Fruit fly (Drosophila melanogaster) whole organism, embryonic: ENCODE results near the gene acj6.
A peak's percentile ranks its signal among the peaks of the same experiment; 100 is the strongest.

Experiments
- CG10147 ChIP-seq: fragments of 200-800 bp; sonication (Bioruptor generic); optimal IDR thresholded peaks from 2 replicates; lab custom pipeline; 2019; ENCODE audit warnings: missing biosample characterization, mild to moderate bottlenecking, missing genetic modification characterization, moderate library complexity
- CG10209 ChIP-seq: fragments of 200-800 bp; sonication (Bioruptor generic); optimal IDR thresholded peaks from 3 replicates; lab custom pipeline; 2017; ENCODE audit warnings: missing biosample characterization, mild to moderate bottlenecking, missing genetic modification characterization, missing genetic modification reagents
- CG10462 ChIP-seq: fragments of 200-800 bp; sonication (Bioruptor generic); optimal IDR thresholded peaks from 2 replicates; lab custom pipeline; 2016; ENCODE audit warnings: missing biosample characterization, missing genetic modification characterization
- CG11723 ChIP-seq: fragments of 200-800 bp; sonication (Bioruptor generic); optimal IDR thresholded peaks from 2 replicates; lab custom pipeline; 2017; ENCODE audit warnings: missing biosample characterization, mild to moderate bottlenecking, missing genetic modification characterization
- CG12744 ChIP-seq: fragments of 200-800 bp; sonication (Bioruptor generic); optimal IDR thresholded peaks from 2 replicates; lab custom pipeline; 2016; ENCODE audit warnings: missing biosample characterization, missing genetic modification characterization
- CG13424 ChIP-seq: fragments of 200-800 bp; sonication (Bioruptor generic); optimal IDR thresholded peaks from 2 replicates; lab custom pipeline; 2019; ENCODE audit warnings: missing biosample characterization, mild to moderate bottlenecking, missing genetic modification characterization, moderate library complexity
- CG13894 ChIP-seq: fragments of 200-800 bp; sonication (Bioruptor generic); optimal IDR thresholded peaks from 3 replicates; lab custom pipeline; 2018; ENCODE audit warnings: missing biosample characterization, mild to moderate bottlenecking, missing genetic modification characterization, moderate library complexity
- CG1529 ChIP-seq: fragments of 200-800 bp; sonication (Bioruptor generic); optimal IDR thresholded peaks from 3 replicates; lab custom pipeline; 2018; ENCODE audit warnings: missing biosample characterization, missing genetic modification characterization
- CG15514 ChIP-seq: fragments of 200-800 bp; sonication (Bioruptor generic); optimal IDR thresholded peaks from 3 replicates; lab custom pipeline; 2017; ENCODE audit warnings: missing biosample characterization, missing genetic modification characterization, mild to moderate bottlenecking, moderate library complexity, missing genetic modification reagents
- CG1603 ChIP-seq: fragments of 200-800 bp; sonication (Bioruptor generic); optimal IDR thresholded peaks from 2 replicates; lab custom pipeline; 2019; ENCODE audit warnings: missing biosample characterization, mild to moderate bottlenecking, missing genetic modification characterization, moderate library complexity
- CG17361 ChIP-seq: fragments of 200-800 bp; sonication (Bioruptor generic); IDR thresholded peaks from 3 replicates; pipeline ENCODE4 v1.3.6; 2022; ENCODE audit warnings: missing biosample characterization, missing genetic modification characterization
- CG2678 ChIP-seq: fragments of 200-800 bp; sonication (Bioruptor generic); optimal IDR thresholded peaks from 3 replicates; lab custom pipeline; 2019; ENCODE audit warnings: missing biosample characterization, mild to moderate bottlenecking, missing genetic modification characterization, moderate library complexity
- CG42726 ChIP-seq: fragments of 200-800 bp; sonication (Bioruptor generic); IDR thresholded peaks from 2 replicates; pipeline ENCODE4 v1.3.6; 2022; ENCODE audit warnings: missing biosample characterization, missing genetic modification characterization; ENCODE audit not compliant: partially characterized antibody
- CG4360 ChIP-seq: fragments of 200-800 bp; sonication (Bioruptor generic); IDR thresholded peaks from 2 replicates; pipeline ENCODE4 v1.3.6; 2022; ENCODE audit warnings: missing biosample characterization, missing genetic modification characterization
- CG6791 ChIP-seq: fragments of 200-800 bp; sonication (Bioruptor generic); IDR thresholded peaks from 3 replicates; pipeline ENCODE4 v1.3.6; 2022; ENCODE audit warnings: missing biosample characterization, missing genetic modification characterization; ENCODE audit not compliant: partially characterized antibody
- CG7556 ChIP-seq: fragments of 200-800 bp; sonication (Bioruptor generic); optimal IDR thresholded peaks from 2 replicates; lab custom pipeline; 2017; ENCODE audit warnings: missing biosample characterization, mild to moderate bottlenecking, missing genetic modification characterization
- CG7987 ChIP-seq: fragments of 200-800 bp; sonication (Bioruptor generic); optimal IDR thresholded peaks from 2 replicates; lab custom pipeline; 2018; ENCODE audit warnings: missing biosample characterization, mild to moderate bottlenecking, missing genetic modification characterization, moderate library complexity
- CG9817 ChIP-seq: fragments of 200-800 bp; sonication (Bioruptor generic); optimal IDR thresholded peaks from 2 replicates; lab custom pipeline; 2018; ENCODE audit warnings: missing biosample characterization, mild to moderate bottlenecking, missing genetic modification characterization, moderate library complexity
- Camta ChIP-seq: fragments of 200-800 bp; sonication (Bioruptor generic); optimal IDR thresholded peaks from 2 replicates; lab custom pipeline; 2016; ENCODE audit warnings: missing biosample characterization, missing genetic modification characterization
- Chrac-16 ChIP-seq: fragments of 200-800 bp; sonication (Bioruptor generic); optimal IDR thresholded peaks from 3 replicates; lab custom pipeline; 2016; ENCODE audit warnings: missing biosample characterization, missing genetic modification characterization
- CrebB ChIP-seq: fragments of 200-800 bp; sonication (Bioruptor generic); optimal IDR thresholded peaks from 3 replicates; lab custom pipeline; 2018; ENCODE audit warnings: missing biosample characterization, mild to moderate bottlenecking, missing genetic modification characterization
- Dip3 ChIP-seq: fragments of 200-800 bp; sonication (Bioruptor generic); optimal IDR thresholded peaks from 3 replicates; lab custom pipeline; 2016; ENCODE audit warnings: missing biosample characterization, missing genetic modification characterization
- Dp ChIP-seq: fragments of 200-800 bp; sonication (Bioruptor generic); optimal IDR thresholded peaks from 2 replicates; lab custom pipeline; 2018; ENCODE audit warnings: missing biosample characterization, mild to moderate bottlenecking, missing genetic modification characterization, moderate library complexity
- Eip74EF ChIP-seq, 2 experiments: fragments of 200-800 bp in 1 of 2; fragments of >200 bp in 1 of 2; sonication (Bioruptor generic) in 1 of 2; optimal IDR thresholded peaks; 2 replicates each; lab custom pipeline; 2017 to 2019; ENCODE audit warnings: missing biosample characterization in 2 of 2, missing genetic modification characterization in 2 of 2, mild to moderate bottlenecking in 1 of 2, moderate library complexity in 1 of 2
- HLH4C ChIP-seq: fragments of 200-800 bp; sonication (Bioruptor generic); IDR thresholded peaks from 3 replicates; pipeline ENCODE4 v1.3.6; 2022; ENCODE audit warnings: missing biosample characterization, missing genetic modification characterization; ENCODE audit not compliant: partially characterized antibody
- Lhr ChIP-seq: fragments of 200-800 bp; sonication (Bioruptor generic); optimal IDR thresholded peaks from 3 replicates; lab custom pipeline; 2017; ENCODE audit warnings: mild to moderate bottlenecking, missing biosample characterization, missing genetic modification reagents, missing genetic modification characterization
- Lim3 ChIP-seq: fragments of 200-800 bp; sonication (Bioruptor generic); IDR thresholded peaks from 2 replicates; pipeline ENCODE4 v1.3.6; 2022; ENCODE audit warnings: missing biosample characterization, missing genetic modification characterization
- Ptx1 ChIP-seq: fragments of 200-800 bp; sonication (Bioruptor generic); IDR thresholded peaks from 2 replicates; pipeline ENCODE4 v1.3.6; 2022; ENCODE audit warnings: missing biosample characterization, missing genetic modification characterization
- Ravus ChIP-seq: fragments of 200-800 bp; sonication (Bioruptor generic); IDR thresholded peaks from 2 replicates; pipeline ENCODE4 v1.3.6; 2022; ENCODE audit warnings: missing biosample characterization, missing genetic modification characterization
- Rx ChIP-seq: fragments of 200-800 bp; sonication (Bioruptor generic); IDR thresholded peaks from 2 replicates; pipeline ENCODE4 v1.3.6; 2022; ENCODE audit warnings: missing biosample characterization, missing genetic modification characterization
- Sry-β ChIP-seq: fragments of 200-800 bp; sonication (Bioruptor generic); optimal IDR thresholded peaks from 2 replicates; lab custom pipeline; 2018; ENCODE audit warnings: missing biosample characterization, mild to moderate bottlenecking, missing genetic modification characterization, moderate library complexity
- YL-1 ChIP-seq: fragments of 200-800 bp; sonication (Bioruptor generic); optimal IDR thresholded peaks from 3 replicates; lab custom pipeline; 2017; ENCODE audit warnings: missing biosample characterization, mild to moderate bottlenecking, missing genetic modification characterization
- abd-A ChIP-seq: fragments of 200-800 bp; sonication (Bioruptor generic); optimal IDR thresholded peaks from 3 replicates; lab custom pipeline; 2019; ENCODE audit warnings: missing biosample characterization, mild to moderate bottlenecking, missing genetic modification characterization, moderate library complexity
- bcd ChIP-seq: fragments of 200-800 bp; sonication (Bioruptor generic); optimal IDR thresholded peaks from 2 replicates; lab custom pipeline; 2017; ENCODE audit warnings: missing biosample characterization, mild to moderate bottlenecking, missing genetic modification characterization
- crc ChIP-seq: fragments of 200-800 bp; sonication (Bioruptor generic); optimal IDR thresholded peaks from 2 replicates; lab custom pipeline; 2016; ENCODE audit warnings: missing biosample characterization, missing genetic modification characterization
- crol ChIP-seq: fragments of 200-800 bp; sonication (Bioruptor generic); IDR thresholded peaks from 2 replicates; pipeline ENCODE4 v1.3.6; 2022; ENCODE audit warnings: missing biosample characterization, missing genetic modification characterization
- crp ChIP-seq, 2 experiments: fragments of 200-800 bp; sonication (Bioruptor generic); optimal IDR thresholded peaks; 2 replicates in 1 of 2; 3 replicates in 1 of 2; lab custom pipeline; 2017; ENCODE audit warnings: missing biosample characterization in 2 of 2, missing genetic modification characterization in 2 of 2, mild to moderate bottlenecking in 1 of 2, moderate library complexity in 1 of 2
- dmrt99B ChIP-seq: fragments of 200-800 bp; sonication (Bioruptor generic); optimal IDR thresholded peaks from 2 replicates; lab custom pipeline; 2018; ENCODE audit warnings: missing biosample characterization, mild to moderate bottlenecking, missing genetic modification characterization, moderate library complexity
- emc ChIP-seq: fragments of 200-800 bp; sonication (Bioruptor generic); optimal IDR thresholded peaks from 2 replicates; lab custom pipeline; 2016; ENCODE audit warnings: missing biosample characterization, missing genetic modification characterization
- eyg ChIP-seq: fragments of 200-800 bp; sonication (Bioruptor generic); optimal IDR thresholded peaks from 3 replicates; lab custom pipeline; 2016; ENCODE audit warnings: missing biosample characterization, missing genetic modification characterization
- grau ChIP-seq: fragments of 200-800 bp; optimal IDR thresholded peaks from 3 replicates; lab custom pipeline; 2019; ENCODE audit warnings: missing biosample characterization, mild to moderate bottlenecking, missing genetic modification characterization, moderate library complexity
- grn ChIP-seq: fragments of 200-800 bp; sonication (Bioruptor generic); optimal IDR thresholded peaks from 3 replicates; lab custom pipeline; 2017; ENCODE audit warnings: missing biosample characterization, missing genetic modification characterization
- inv ChIP-seq: fragments of 200-800 bp; sonication (Bioruptor generic); IDR thresholded peaks from 2 replicates; pipeline ENCODE4 v1.3.6; 2022; ENCODE audit warnings: missing biosample characterization, missing genetic modification characterization; ENCODE audit not compliant: partially characterized antibody
- pan ChIP-seq, 4 experiments: fragments of >200 bp in 3 of 4; fragments of 200-800 bp in 1 of 4; sonication (Bioruptor generic) in 1 of 4; optimal IDR thresholded peaks in 3 of 4; IDR thresholded peaks in 1 of 4; 2 replicates each; pipeline versions ENCODE4 v1.3.6 to Lab custom; 2017 to 2022; ENCODE audit warnings: missing biosample characterization in 2 of 4, missing genetic modification characterization in 2 of 4, mixed read lengths in 1 of 4
- peb ChIP-seq: fragments of 200-800 bp; sonication (Bioruptor generic); IDR thresholded peaks from 2 replicates; pipeline ENCODE4 v1.3.6; 2022; ENCODE audit warnings: missing biosample characterization, missing genetic modification characterization
- run ChIP-seq: fragments of 200-800 bp; sonication (Bioruptor generic); optimal IDR thresholded peaks from 3 replicates; lab custom pipeline; 2018; ENCODE audit warnings: missing biosample characterization, mild to moderate bottlenecking, missing genetic modification characterization
- salm ChIP-seq: fragments of 200-800 bp; sonication (Bioruptor generic); optimal IDR thresholded peaks from 2 replicates; lab custom pipeline; 2018; ENCODE audit warnings: missing biosample characterization, mild to moderate bottlenecking, missing genetic modification characterization
- slou ChIP-seq: fragments of 200-800 bp; sonication (Bioruptor generic); optimal IDR thresholded peaks from 3 replicates; lab custom pipeline; 2016; ENCODE audit warnings: missing biosample characterization, missing genetic modification characterization
- stwl ChIP-seq: fragments of 200-800 bp; sonication (Bioruptor generic); optimal IDR thresholded peaks from 3 replicates; lab custom pipeline; 2018; ENCODE audit warnings: missing biosample characterization, mild to moderate bottlenecking, missing genetic modification characterization, moderate library complexity
- vvl ChIP-seq: fragments of 200-800 bp; sonication (Bioruptor generic); IDR thresholded peaks from 2 replicates; pipeline ENCODE4 v1.3.6; 2022; ENCODE audit warnings: missing biosample characterization, missing genetic modification characterization

Gene acj6

DNA sequence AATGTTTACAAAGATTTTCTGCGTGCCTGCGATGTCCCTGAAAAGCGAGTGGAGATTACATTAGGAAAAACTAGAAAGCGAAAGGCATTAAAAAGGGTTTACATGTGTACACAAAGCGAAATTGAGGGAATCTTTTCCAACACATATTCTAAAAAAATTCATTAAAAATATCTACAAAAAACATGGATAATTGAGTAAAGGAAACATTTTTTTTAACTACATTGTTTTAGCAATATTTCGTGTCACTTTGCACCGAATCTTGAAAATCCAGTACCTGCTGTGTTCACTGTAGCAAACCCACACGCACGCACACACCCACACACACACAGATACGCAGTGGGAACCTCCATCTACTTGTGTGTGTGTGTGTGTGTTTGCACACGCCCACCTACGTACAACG lies 74.7 kb downstream of the acj6 start (continued):
- peak; percentile 20 for TF ChIP-seq CG15514
- no peak for TF ChIP-seq Rx (GFP tag; lab: Robert Waterston, UW)
- TF ChIP-seq HLH4C (GFP tag; lab: Robert Waterston, UW): no peak
- no peak for TF ChIP-seq CG10147
- no peak for TF ChIP-seq Lim3 (GFP tag; lab: Robert Waterston, UW)
- TF ChIP-seq CG13894 (tag; lab: Kevin White, UChicago): no peak
- TF ChIP-seq grau (tag; lab: Kevin White, UChicago): peak; percentile 77
- no peak for TF ChIP-seq slou (GFP tag; lab: Kevin White, UChicago)
- no peak for TF ChIP-seq CG4360 (GFP tag; lab: Robert Waterston, UW)
- no peak for TF ChIP-seq stwl (tag; lab: Kevin White, UChicago)
- TF ChIP-seq Dip3 (GFP tag; lab: Kevin White, UChicago): no peak
- no peak for TF ChIP-seq CG10462
- TF ChIP-seq crp (GFP tag; optimal IDR thresholded peaks at IDR 0.05; lab: Kevin White, UChicago): no peak
- TF ChIP-seq eyg (GFP tag; lab: Kevin White, UChicago): no peak
- TF ChIP-seq CG12744: no peak
- TF ChIP-seq inv (GFP tag; lab: Robert Waterston, UW): no peak
- TF ChIP-seq emc (GFP tag; lab: Kevin White, UChicago): no peak
- TF ChIP-seq run: no peak
- no peak for TF ChIP-seq CG11723 (GFP tag; lab: Kevin White, UChicago)
- no peak for TF ChIP-seq CG10209 (GFP tag; lab: Kevin White, UChicago)
- TF ChIP-seq CG9817: no peak
- no peak for TF ChIP-seq CG1529 (GFP tag; lab: Kevin White, UChicago)
- TF ChIP-seq pan (optimal IDR thresholded peaks at IDR 0.05; lab: Kevin White, UChicago): no peak
- TF ChIP-seq pan (GFP tag; optimal IDR thresholded peaks at IDR 0.05 in 1 of 2, IDR thresholded peaks at IDR 0.05 in 1 of 2): peak in 1 of 2 experiments; percentile 46
- no peak for TF ChIP-seq Chrac-16
- no peak for TF ChIP-seq dmrt99B (tag; lab: Kevin White, UChicago)
- no peak for TF ChIP-seq Dp (GFP tag; lab: Kevin White, UChicago)
- TF ChIP-seq crol: no peak
- TF ChIP-seq Sry-β (GFP tag; lab: Kevin White, UChicago): no peak
- TF ChIP-seq CG17361 (GFP tag; lab: Robert Waterston, UW): no peak
- no peak for TF ChIP-seq salm (tag; lab: Kevin White, UChicago)
- no peak for TF ChIP-seq abd-A (tag; lab: Kevin White, UChicago)
- TF ChIP-seq YL-1: no peak
- no peak for TF ChIP-seq peb
- TF ChIP-seq CG6791 (GFP tag; lab: Robert Waterston, UW): no peak
- peak; percentile 26 for TF ChIP-seq CG7556 (GFP tag; lab: Kevin White, UChicago)
- no peak for TF ChIP-seq CG1603
- no peak for TF ChIP-seq crc
- TF ChIP-seq CG2678: peak; percentile 54
- TF ChIP-seq CG13424 (tag; lab: Kevin White, UChicago): no peak
- TF ChIP-seq Ptx1 (GFP tag; lab: Robert Waterston, UW): peak; percentile 50
- TF ChIP-seq CG42726 (GFP tag; lab: Robert Waterston, UW): no peak
- TF ChIP-seq vvl (GFP tag; lab: Robert Waterston, UW): peak; percentile 36; the same call in 1 of the 2 replicates
- TF ChIP-seq Camta: no peak
- no peak for TF ChIP-seq grn (GFP tag; lab: Kevin White, UChicago)
- no peak for TF ChIP-seq CG7987
- no peak for TF ChIP-seq Ravus
- no peak for TF ChIP-seq Eip74EF (GFP tag; optimal IDR thresholded peaks at IDR 0.05; lab: Kevin White, UChicago)
- TF ChIP-seq Lhr (GFP tag; lab: Kevin White, UChicago): no peak
- no peak for TF ChIP-seq CrebB (tag; lab: Kevin White, UChicago)
- no peak for TF ChIP-seq bcd (GFP tag; lab: Kevin White, UChicago)
